Worm (Caenorhabditis elegans): ENCODE results near the gene vgln-1.
A peak's percentile ranks its signal among the peaks of the same experiment; 100 is the strongest.

vgln-1 gene

DNA sequence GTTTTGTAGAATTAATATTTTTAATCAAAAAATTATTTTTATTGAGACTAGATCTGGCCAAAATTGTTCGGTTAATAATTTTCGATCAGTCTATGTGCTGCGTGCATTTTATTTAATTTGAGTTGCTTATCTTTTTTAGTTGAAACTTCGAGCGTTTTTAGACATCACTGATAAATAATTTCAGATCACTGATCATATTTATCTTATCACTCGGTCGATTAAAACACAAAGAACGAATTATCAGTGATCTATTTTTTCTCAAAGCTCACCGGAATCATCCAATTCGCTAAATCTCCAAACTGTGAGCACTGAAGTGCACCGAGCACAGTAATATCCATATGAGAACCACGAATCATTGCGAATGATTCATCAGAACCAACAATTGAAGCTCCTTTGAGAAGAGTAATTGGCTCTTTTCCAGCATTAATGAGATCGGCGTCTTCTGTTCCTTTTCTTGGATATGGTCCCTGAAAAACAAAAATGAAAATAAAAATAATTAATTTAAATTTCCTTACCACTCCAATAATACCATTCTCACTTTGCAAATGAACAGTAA lies 44.2 kb upstream of the vgln-1 start:
- TF ChIP-seq zip-5 (tag; optimal IDR thresholded peaks at IDR 0.05) (no peak), elt-2 (tag; optimal IDR thresholded peaks at IDR 0.05) (peak; percentile 61)

DNA sequence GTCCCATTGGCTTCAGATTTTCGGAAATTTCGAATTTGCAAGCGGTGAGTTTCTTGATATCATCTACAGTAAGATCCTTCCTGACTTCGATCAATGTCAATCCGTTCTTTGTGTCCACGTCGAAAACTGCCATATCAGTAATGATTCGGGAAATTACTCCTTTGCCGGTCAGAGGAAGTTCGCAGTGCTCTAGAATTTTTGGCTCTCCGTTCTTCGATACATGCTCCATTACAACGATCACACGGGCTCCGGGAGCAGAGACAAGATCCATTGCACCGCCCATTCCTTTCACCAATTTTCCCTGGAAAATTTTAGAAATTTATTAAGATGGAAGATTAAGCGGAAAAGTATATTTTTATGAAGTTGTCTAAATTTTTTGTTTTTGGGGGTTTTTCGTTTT lies 43.7 kb upstream of the vgln-1 start:
- TF ChIP-seq ceh-2 (tag; optimal IDR thresholded peaks at IDR 0.05) (no peak), hlh-13 (GFP tag; optimal IDR thresholded peaks at IDR 0.05) (no peak), ceh-31 (tag; optimal IDR thresholded peaks at IDR 0.05) (no peak), fkh-6 (tag; optimal IDR thresholded peaks at IDR 0.05) (no peak), ceh-48 (tag; optimal IDR thresholded peaks at IDR 0.05) (no peak), K09A11.1 (tag; optimal IDR thresholded peaks at IDR 0.05; ENCODE audit: insufficient read depth) (no peak), zip-5 (tag; optimal IDR thresholded peaks at IDR 0.05) (no peak), pha-2 (tag; optimal IDR thresholded peaks at IDR 0.05) (no peak), ets-4 (tag; optimal IDR thresholded peaks at IDR 0.05) (no peak), madf-2 (tag; optimal IDR thresholded peaks at IDR 0.05) (no peak)

DNA sequence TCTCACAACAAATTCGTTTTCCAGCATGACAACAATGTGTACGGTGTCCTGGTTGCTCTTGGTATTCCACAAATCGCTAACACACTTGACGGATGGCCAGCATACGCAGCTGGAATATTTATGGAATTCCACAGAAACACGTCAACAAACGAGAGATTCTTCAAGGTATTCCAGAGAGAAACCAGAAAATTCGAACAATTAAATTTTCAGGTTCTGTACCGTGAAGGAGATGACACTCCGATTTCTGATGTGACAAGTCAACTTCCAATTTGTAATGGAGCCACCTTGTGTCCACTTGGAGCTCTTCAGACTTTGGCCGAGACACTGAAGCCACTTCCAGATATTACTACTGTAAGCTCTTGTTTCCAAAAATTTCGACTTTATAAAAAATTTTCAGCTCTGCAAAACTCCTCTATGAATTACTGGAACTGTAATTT lies 43.1 kb upstream of the vgln-1 start:
- TF ChIP-seq sox-2 (GFP tag; IDR thresholded peaks at IDR 0.05) (no peak), ceh-31 (tag; optimal IDR thresholded peaks at IDR 0.05) (no peak), ref-2 (tag; optimal IDR thresholded peaks at IDR 0.05) (no peak), nhr-11 (tag; optimal IDR thresholded peaks at IDR 0.05) (no peak), C08G9.2 (tag; optimal IDR thresholded peaks at IDR 0.05) (no peak), nfya-1 (tag; optimal IDR thresholded peaks at IDR 0.05) (no peak), unc-42 (tag; optimal IDR thresholded peaks at IDR 0.05) (no peak), T23F11.4 (GFP tag; optimal IDR thresholded peaks at IDR 0.05) (no peak), lin-11 (tag; optimal IDR thresholded peaks at IDR 0.05) (no peak), nhr-232 (tag; optimal IDR thresholded peaks at IDR 0.05) (no peak), sdc-2 (tag; optimal IDR thresholded peaks at IDR 0.05) (no peak)

DNA sequence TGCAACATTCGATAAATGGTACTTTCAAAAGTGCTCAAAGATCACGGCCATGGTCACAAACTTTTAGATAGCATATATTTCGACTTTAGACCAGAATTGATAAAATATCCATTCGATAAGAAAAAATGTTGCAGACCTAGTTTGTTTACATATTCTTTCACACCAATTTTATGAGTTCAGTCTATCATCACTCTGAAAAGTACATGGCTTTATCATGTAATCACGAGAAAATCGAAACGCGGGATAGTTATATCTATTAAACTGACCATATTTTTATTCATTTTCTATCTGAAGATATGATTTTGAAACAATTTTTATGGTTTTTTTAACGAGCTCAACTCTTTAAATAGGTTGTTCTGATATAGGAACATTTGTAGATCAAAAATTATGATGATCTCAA lies 40.6 kb upstream of the vgln-1 start, which contains the start of gene pho-11:
Gene pho-11, plus strand, starts transcription at position 374 of the 400 bp plus-strand sequence.
- no peak for TF ChIP-seq hlh-6 (tag; optimal IDR thresholded peaks at IDR 0.05)
- TF ChIP-seq elt-2 (tag; optimal IDR thresholded peaks at IDR 0.05), result peak; percentile 14
- no peak for TF ChIP-seq ahr-1 (tag; optimal IDR thresholded peaks at IDR 0.05)

ce11 chrII:9931012-9931411 lies 40.1 kb upstream of the vgln-1 start:
- TF ChIP-seq unc-42 (tag; optimal IDR thresholded peaks at IDR 0.05) (no peak), ref-2 (tag; optimal IDR thresholded peaks at IDR 0.05) (peak; percentile 36), che-1 (tag; optimal IDR thresholded peaks at IDR 0.05) (no peak), C08G9.2 (tag; optimal IDR thresholded peaks at IDR 0.05) (peak; percentile 55), odd-2 (tag; optimal IDR thresholded peaks at IDR 0.05) (no peak), tbx-7 (tag; optimal IDR thresholded peaks at IDR 0.05) (peak; percentile 27), ceh-2 (tag; optimal IDR thresholded peaks at IDR 0.05) (peak; percentile 22), ets-4 (tag; optimal IDR thresholded peaks at IDR 0.05) (peak; percentile 40), ceh-18 (tag; optimal IDR thresholded peaks at IDR 0.05) (peak; percentile 4), ceh-31 (tag; optimal IDR thresholded peaks at IDR 0.05) (peak; percentile 67), ceh-34 (tag; optimal IDR thresholded peaks at IDR 0.05) (no peak), tbx-2 (tag; optimal IDR thresholded peaks at IDR 0.05) (peak; percentile 67), Y22D7AL.16 (tag; optimal IDR thresholded peaks at IDR 0.05) (no peak)

- no peak for TF ChIP-seq odd-2 (tag; optimal IDR thresholded peaks at IDR 0.05)
- no peak for TF ChIP-seq K02D7.2 (tag; optimal IDR thresholded peaks at IDR 0.05)
- TF ChIP-seq ref-2 (tag; optimal IDR thresholded peaks at IDR 0.05), result no peak
- no peak for TF ChIP-seq tbx-7 (tag; optimal IDR thresholded peaks at IDR 0.05)
- TF ChIP-seq pqm-1 (tag; optimal IDR thresholded peaks at IDR 0.05), result no peak
- TF ChIP-seq ama-1 (optimal IDR thresholded peaks at IDR 0.05), result no peak
- TF ChIP-seq ceh-18 (tag; optimal IDR thresholded peaks at IDR 0.05), result no peak
- no peak for TF ChIP-seq nhr-232 (tag; optimal IDR thresholded peaks at IDR 0.05)
- TF ChIP-seq sox-2 (GFP tag; IDR thresholded peaks at IDR 0.05), result no peak
- no peak for TF ChIP-seq ceh-31 (tag; optimal IDR thresholded peaks at IDR 0.05)
- TF ChIP-seq ceh-24 (tag; optimal IDR thresholded peaks at IDR 0.05), result no peak
- TF ChIP-seq gmeb-2 (tag; optimal IDR thresholded peaks at IDR 0.05), result no peak
- TF ChIP-seq unc-42 (tag; optimal IDR thresholded peaks at IDR 0.05), result no peak
- TF ChIP-seq pha-4 (tag; optimal IDR thresholded peaks at IDR 0.05), result no peak
Measured at ce11 chrII:9928470-9928869, 37.6 kb upstream of the vgln-1 start.

All from whole organism, late embryonic.